Fruit fly (Drosophila melanogaster): ENCODE data around the gene CG15211.
A peak's percentile ranks its signal among the peaks of the same experiment; 100 is the strongest.

The CG15211 gene

DNA sequence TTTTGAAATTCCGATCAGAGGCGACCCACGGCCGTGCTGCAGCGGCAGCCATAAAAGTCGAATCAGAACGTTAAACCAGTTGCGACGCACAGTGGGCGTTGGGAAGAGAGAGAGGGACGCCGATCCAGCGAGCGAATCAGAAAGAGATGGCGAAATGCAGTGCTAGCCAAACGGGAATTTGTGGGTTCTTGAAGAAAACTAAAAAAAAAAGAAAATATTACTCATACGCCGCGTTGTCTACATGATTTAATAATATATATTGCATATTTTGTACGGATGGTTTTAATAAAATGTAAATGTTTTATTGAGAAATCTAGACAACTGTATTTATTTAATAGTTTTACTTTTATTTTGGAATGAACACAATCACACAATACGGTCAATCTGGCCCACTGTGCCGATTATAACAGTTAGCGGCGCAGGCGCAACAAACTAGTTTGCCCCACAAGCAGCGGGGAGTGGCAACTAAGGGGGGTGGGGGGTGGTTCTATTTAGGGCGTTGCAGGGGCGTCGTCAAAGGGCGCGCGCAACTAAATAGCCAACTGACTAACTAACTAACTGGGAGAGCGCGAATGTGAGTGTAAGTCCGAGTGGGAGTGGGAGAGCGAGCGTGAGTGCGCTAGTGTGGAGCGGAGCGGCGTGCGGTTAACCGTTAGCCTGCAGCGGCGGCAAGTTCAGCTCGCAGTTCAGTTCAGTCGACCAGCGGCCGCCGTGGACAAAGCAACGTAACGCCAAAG, at the start of gene CG15211 (continued):
- TF ChIP-seq CG32767 (GFP tag; IDR thresholded peaks at IDR 0.05), result peak; percentile 58; the same call in 1 of the 2 replicates
- TF ChIP-seq ssp (GFP tag; IDR thresholded peaks at IDR 0.05), result peak; percentile 49
- no peak for TF ChIP-seq CG11398 (GFP tag; optimal IDR thresholded peaks at IDR 0.05)
- no peak for TF ChIP-seq hb (GFP tag; IDR thresholded peaks at IDR 0.05; ENCODE audit: partially characterized antibody)
- no peak for TF ChIP-seq CG6791 (GFP tag; IDR thresholded peaks at IDR 0.05; ENCODE audit: partially characterized antibody)
- peak; percentile 57 for TF ChIP-seq CG11723 (GFP tag; optimal IDR thresholded peaks at IDR 0.05)
- peak; percentile 19 for TF ChIP-seq Hand (GFP tag; optimal IDR thresholded peaks at IDR 0.05)
- TF ChIP-seq B-H1 (GFP tag; IDR thresholded peaks at IDR 0.05), result peak; percentile 31
- TF ChIP-seq sr (GFP tag; IDR thresholded peaks at IDR 0.05), result peak; percentile 80
- TF ChIP-seq CG8924 (tag; optimal IDR thresholded peaks at IDR 0.05), result peak; percentile 81
- peak; percentile 54 for TF ChIP-seq fd3F (GFP tag; optimal IDR thresholded peaks at IDR 0.05)
- no peak for TF ChIP-seq CG11560 (tag; IDR thresholded peaks at IDR 0.05)
- TF ChIP-seq CG4424 (GFP tag; optimal IDR thresholded peaks at IDR 0.05), result peak; percentile 70
- peak; percentile 7 for TF ChIP-seq psq (GFP tag; optimal IDR thresholded peaks at IDR 0.05)
- TF ChIP-seq fu2 (GFP tag; optimal IDR thresholded peaks at IDR 0.05), result no peak
- TF ChIP-seq CG7987 (GFP tag; optimal IDR thresholded peaks at IDR 0.05), result peak; percentile 0
- peak; percentile 48 for TF ChIP-seq E2f2 (GFP tag; IDR thresholded peaks at IDR 0.05)
- no peak for TF ChIP-seq p53 (GFP tag; optimal IDR thresholded peaks at IDR 0.05)
- no peak for TF ChIP-seq CG8478 (optimal IDR thresholded peaks at IDR 0.05)
- no peak for TF ChIP-seq prd (optimal IDR thresholded peaks at IDR 0.05)
- TF ChIP-seq prd (GFP tag; IDR thresholded peaks at IDR 0.05), result peak; percentile 65
- TF ChIP-seq Asciz (GFP tag; optimal IDR thresholded peaks at IDR 0.05), result peak; percentile 63
- no peak for TF ChIP-seq Poxn (GFP tag; IDR thresholded peaks at IDR 0.05)
- no peak for TF ChIP-seq vfl (GFP tag; optimal IDR thresholded peaks at IDR 0.05)
- peak; percentile 84 for TF ChIP-seq phol (tag; optimal IDR thresholded peaks at IDR 0.05)
- TF ChIP-seq Hmr (GFP tag; optimal IDR thresholded peaks at IDR 0.05), result peak; percentile 61
- TF ChIP-seq Dad (GFP tag; optimal IDR thresholded peaks at IDR 0.05), result no peak
- TF ChIP-seq CG11247 (GFP tag; IDR thresholded peaks at IDR 0.05), result no peak
- no peak for TF ChIP-seq CG14965 (GFP tag; optimal IDR thresholded peaks at IDR 0.05; ENCODE audit: borderline replicate concordance)
- TF ChIP-seq ATbp (GFP tag; optimal IDR thresholded peaks at IDR 0.05), result peak; percentile 66
- TF ChIP-seq CG10431 (GFP tag; optimal IDR thresholded peaks at IDR 0.05), result peak; percentile 39
- peak; percentile 54 for TF ChIP-seq CG8281 (tag; optimal IDR thresholded peaks at IDR 0.05)
- TF ChIP-seq CG13287 (GFP tag; IDR thresholded peaks at IDR 0.05; ENCODE audit: partially characterized antibody), result peak; percentile 24; the same call in 1 of the 2 replicates
- no peak for TF ChIP-seq CkIIα-i1 (GFP tag; IDR thresholded peaks at IDR 0.05)
- peak; percentile 49 for TF ChIP-seq CG33557 (GFP tag; optimal IDR thresholded peaks at IDR 0.05)
- no peak for TF ChIP-seq vnd (GFP tag; IDR thresholded peaks at IDR 0.05; ENCODE audit: partially characterized antibody)
- peak; percentile 82 for TF ChIP-seq unpg (GFP tag; optimal IDR thresholded peaks at IDR 0.05)
- TF ChIP-seq tll (GFP tag; optimal IDR thresholded peaks at IDR 0.05), result no peak
- TF ChIP-seq CG11696 (GFP tag; IDR thresholded peaks at IDR 0.05), result 0 out of 2 replicates have a peak, but pooled peaks have one; percentile 17
- TF ChIP-seq tgo (GFP tag; IDR thresholded peaks at IDR 0.05), result peak; percentile 54
- TF ChIP-seq gcm (GFP tag; optimal IDR thresholded peaks at IDR 0.05), result peak; percentile 75
- TF ChIP-seq lab (GFP tag; optimal IDR thresholded peaks at IDR 0.05), result peak; percentile 76
- peak; percentile 84 for TF ChIP-seq CoRest (tag; optimal IDR thresholded peaks at IDR 0.05)
- TF ChIP-seq dm (GFP tag; optimal IDR thresholded peaks at IDR 0.05), result peak; percentile 27
- TF ChIP-seq nmo (GFP tag; optimal IDR thresholded peaks at IDR 0.05), result peak; percentile 86
- peak; percentile 31; the same call in 1 of the 3 replicates for TF ChIP-seq gce (GFP tag; IDR thresholded peaks at IDR 0.05)
- TF ChIP-seq Doc3 (GFP tag; IDR thresholded peaks at IDR 0.05; ENCODE audit: partially characterized antibody), result no peak
- peak; percentile 19; the same call in 1 of the 2 replicates for TF ChIP-seq Adf1 (GFP tag; IDR thresholded peaks at IDR 0.05)
- TF ChIP-seq CG7271 (tag; optimal IDR thresholded peaks at IDR 0.05), result no peak
